Worm (Caenorhabditis elegans) whole organism, L4 larva: ENCODE data around the gene flp-23.

ENCODE experiments used
- D1046.2 ChIP-seq: fragments of 200-800 bp; sonication (Bioruptor generic); IDR thresholded peaks from 2 replicates; pipeline ENCODE4 v1.3.6; 2022; ENCODE audit warnings: missing genetic modification characterization, missing compliant biosample characterization
- Y105C5A.15 ChIP-seq: fragments of 200-800 bp; sonication (Bioruptor generic); IDR thresholded peaks from 2 replicates; pipeline ENCODE4 v1.3.6; 2022; ENCODE audit warnings: missing genetic modification characterization, missing compliant biosample characterization
- Y48G9A.11 ChIP-seq: fragments of 200-800 bp; sonication (Bioruptor generic); IDR thresholded peaks from 2 replicates; pipeline ENCODE4 v1.3.6; 2022; ENCODE audit warnings: missing genetic modification reagents, missing genetic modification characterization, missing compliant biosample characterization
- Y75B8A.6 ChIP-seq: fragments of 200-800 bp; sonication (Bioruptor generic); IDR thresholded peaks from 2 replicates; pipeline ENCODE4 v1.3.6; 2022; ENCODE audit warnings: missing genetic modification reagents, missing genetic modification characterization, missing compliant biosample characterization
- aha-1 ChIP-seq: fragments of 150-350 bp; peaks from one replicate; lab custom pipeline; 2014; ENCODE audit warnings: missing biosample characterization, missing genetic modification characterization
- aly-2 ChIP-seq: sonication (generic microtip); optimal IDR thresholded peaks from 2 replicates; lab custom pipeline; 2018; ENCODE audit warnings: missing biosample characterization, missing genetic modification characterization
- attf-4 ChIP-seq: sonication (generic microtip); optimal IDR thresholded peaks from 3 replicates; lab custom pipeline; 2017; ENCODE audit warnings: missing biosample characterization, missing genetic modification characterization
- daf-19 ChIP-seq: fragments of 200-800 bp; sonication (Bioruptor generic); conservative IDR thresholded peaks from 2 replicates; pipeline ENCODE4 v1.3.6; 2022; ENCODE audit warnings: missing genetic modification characterization, missing compliant biosample characterization
- daf-8 ChIP-seq: fragments of 200-800 bp; sonication (Bioruptor generic); IDR thresholded peaks from 2 replicates; pipeline ENCODE4 v1.3.6; 2022; ENCODE audit warnings: missing genetic modification characterization, missing compliant biosample characterization
- dmd-6 ChIP-seq: fragments of 200-800 bp; sonication (Bioruptor generic); IDR thresholded peaks from 2 replicates; pipeline ENCODE4 v1.3.6; 2022; ENCODE audit warnings: missing genetic modification reagents, missing genetic modification characterization, missing compliant biosample characterization
- dmd-9 ChIP-seq: fragments of 200-800 bp; sonication (Bioruptor generic); IDR thresholded peaks from 2 replicates; pipeline ENCODE4 v1.3.6; 2022; ENCODE audit warnings: missing genetic modification reagents, missing genetic modification characterization, missing compliant biosample characterization
- duxl-1 ChIP-seq: sonication (generic microtip); optimal IDR thresholded peaks from 2 replicates; lab custom pipeline; 2016; ENCODE audit warnings: mild to moderate bottlenecking, missing genetic modification characterization, moderate library complexity, missing compliant biosample characterization; ENCODE audit not compliant: poor library complexity
- egl-43 ChIP-seq: fragments of 200-800 bp; sonication (Bioruptor generic); IDR thresholded peaks from 2 replicates; pipeline ENCODE4 v1.3.6; 2022; ENCODE audit warnings: missing genetic modification reagents, missing genetic modification characterization, missing compliant biosample characterization
- gei-8 ChIP-seq: fragments of 200-800 bp; sonication (Bioruptor generic); optimal IDR thresholded peaks from 2 replicates; lab custom pipeline; 2018; ENCODE audit warnings: mild to moderate bottlenecking, missing genetic modification characterization, missing compliant biosample characterization
- jun-1 ChIP-seq: fragments of 150-350 bp; optimal IDR thresholded peaks from 2 replicates; lab custom pipeline; 2014; ENCODE audit warnings: missing biosample characterization, missing genetic modification reagents, missing genetic modification characterization
- lsy-2 ChIP-seq, 2 experiments: fragments of 150-350 bp in 1 of 2; sonication (generic microtip) in 1 of 2; optimal IDR thresholded peaks; 2 replicates each; lab custom pipeline; 2014 to 2017; ENCODE audit warnings: missing biosample characterization in 2 of 2, missing genetic modification characterization in 2 of 2
- madf-9 ChIP-seq: fragments of 200-800 bp; sonication (Bioruptor generic); conservative IDR thresholded peaks from 2 replicates; pipeline ENCODE4 v1.3.6; 2022; ENCODE audit warnings: missing genetic modification reagents, missing genetic modification characterization, missing compliant biosample characterization
- mdt-29 ChIP-seq: fragments of 200-800 bp; sonication (Bioruptor generic); IDR thresholded peaks from 2 replicates; pipeline ENCODE4 v1.3.6; 2022; ENCODE audit warnings: missing genetic modification reagents, missing genetic modification characterization, missing compliant biosample characterization
- mxl-3 ChIP-seq: fragments of 200-800 bp; sonication (Bioruptor generic); optimal IDR thresholded peaks from 2 replicates; lab custom pipeline; 2018; ENCODE audit warnings: mild to moderate bottlenecking, missing genetic modification characterization, missing compliant biosample characterization
- nhr-237 ChIP-seq: sonication (generic microtip); optimal IDR thresholded peaks from 2 replicates; lab custom pipeline; 2017; ENCODE audit warnings: missing biosample characterization, missing genetic modification characterization
- nhr-41 ChIP-seq: fragments of 200-800 bp; sonication (Bioruptor generic); IDR thresholded peaks from 2 replicates; pipeline ENCODE4 v1.3.6; 2022; ENCODE audit warnings: missing genetic modification reagents, missing genetic modification characterization, missing compliant biosample characterization
- nhr-48 ChIP-seq: sonication (generic microtip); optimal IDR thresholded peaks from 2 replicates; lab custom pipeline; 2016; ENCODE audit warnings: mild to moderate bottlenecking, missing genetic modification characterization, missing compliant biosample characterization
- nhr-6 ChIP-seq: fragments of 150-350 bp; optimal IDR thresholded peaks from 2 replicates; lab custom pipeline; 2014; ENCODE audit warnings: missing biosample characterization, missing genetic modification characterization
- nhr-77 ChIP-seq: fragments of 150-350 bp; optimal IDR thresholded peaks from 2 replicates; lab custom pipeline; 2014; ENCODE audit warnings: missing biosample characterization, missing genetic modification characterization
- pha-4 ChIP-seq, 2 experiments: fragments of 150-350 bp in 1 of 2; fragments of 200-800 bp in 1 of 2; sonication (Bioruptor generic) in 1 of 2; IDR thresholded peaks in 1 of 2; optimal IDR thresholded peaks in 1 of 2; 2 replicates each; pipeline versions ENCODE4 v1.3.6 to Lab custom; 2014 to 2022; ENCODE audit warnings: missing genetic modification characterization in 2 of 2, missing genetic modification reagents in 2 of 2, missing biosample characterization in 1 of 2, missing compliant biosample characterization in 1 of 2
- set-16 ChIP-seq: fragments of 200-800 bp; sonication (Bioruptor generic); IDR thresholded peaks from 2 replicates; pipeline ENCODE4 v1.3.6; 2022; ENCODE audit warnings: missing genetic modification reagents, missing genetic modification characterization, missing compliant biosample characterization
- snpc-1.2 ChIP-seq: fragments of 200-800 bp; sonication (Bioruptor generic); IDR thresholded peaks from 2 replicates; pipeline ENCODE4 v1.3.6; 2022; ENCODE audit warnings: missing genetic modification reagents, missing genetic modification characterization, missing compliant biosample characterization
- snpc-4 ChIP-seq: fragments of 150-350 bp; optimal IDR thresholded peaks from 2 replicates; lab custom pipeline; 2014; ENCODE audit warnings: missing biosample characterization, missing genetic modification characterization
- unc-62 ChIP-seq, 3 experiments: fragments of 150-350 bp in 1 of 3; sonication (generic microtip); optimal IDR thresholded peaks in 2 of 3; peaks in 1 of 3; 1 replicate in 1 of 3; 2 replicates in 2 of 3; lab custom pipeline; 2014 to 2017; ENCODE audit warnings: missing biosample characterization in 3 of 3, missing genetic modification characterization in 3 of 3, missing genetic modification reagents in 3 of 3, missing genotype in 1 of 3
- zag-1 ChIP-seq: fragments of 150-350 bp; optimal IDR thresholded peaks from 2 replicates; lab custom pipeline; 2014; ENCODE audit warnings: missing biosample characterization, missing genetic modification characterization
- zfp-2 ChIP-seq: sonication (generic microtip); optimal IDR thresholded peaks from 2 replicates; lab custom pipeline; 2016; ENCODE audit warnings: mild to moderate bottlenecking, missing genetic modification characterization, missing compliant biosample characterization
- zip-2 ChIP-seq: fragments of 150-350 bp; optimal IDR thresholded peaks from 2 replicates; lab custom pipeline; 2014; ENCODE audit warnings: missing biosample characterization, missing genetic modification characterization

flp-23 gene

DNA sequence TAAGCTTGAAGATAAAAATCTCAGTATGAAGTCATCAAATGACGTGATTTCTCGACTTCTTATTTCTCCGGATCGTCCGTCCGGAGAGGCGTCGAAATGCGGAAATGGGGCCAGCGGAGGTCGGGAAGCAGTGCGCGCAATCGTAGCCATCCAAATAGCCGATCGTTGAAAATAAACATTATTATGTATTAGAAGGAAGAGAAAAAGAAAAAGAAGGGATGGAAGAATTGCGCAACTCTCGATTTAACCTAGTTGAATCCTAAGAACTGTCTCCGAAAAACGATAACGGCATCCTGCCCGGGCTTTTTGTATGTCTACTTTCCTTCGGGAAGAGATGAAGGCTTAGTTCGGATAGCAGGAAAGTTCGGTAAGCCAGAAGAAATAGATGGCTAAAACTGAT, 48.4 kb upstream of the flp-23 start:
- TF ChIP-seq dmd-6 (GFP tag; lab: Robert Waterston, UW) = no peak
- TF ChIP-seq daf-19 (GFP tag; lab: Robert Waterston, UW) = no peak
- no peak for TF ChIP-seq mdt-29
- no peak for TF ChIP-seq snpc-4 (tag; lab: Kevin White, UChicago)
- TF ChIP-seq attf-4 (tag; lab: Kevin White, UChicago) = no peak
- TF ChIP-seq nhr-41 (GFP tag; lab: Robert Waterston, UW) = no peak
- TF ChIP-seq Y75B8A.6 (GFP tag; lab: Robert Waterston, UW) = no peak
- no peak for TF ChIP-seq snpc-1.2 (GFP tag; lab: Robert Waterston, UW)
- no peak for TF ChIP-seq set-16 (GFP tag; lab: Robert Waterston, UW)
- TF ChIP-seq duxl-1 (tag; lab: Kevin White, UChicago) = no peak
- no peak for TF ChIP-seq daf-8 (GFP tag; lab: Robert Waterston, UW)
- TF ChIP-seq, all 104 proteins: peak for 0

DNA sequence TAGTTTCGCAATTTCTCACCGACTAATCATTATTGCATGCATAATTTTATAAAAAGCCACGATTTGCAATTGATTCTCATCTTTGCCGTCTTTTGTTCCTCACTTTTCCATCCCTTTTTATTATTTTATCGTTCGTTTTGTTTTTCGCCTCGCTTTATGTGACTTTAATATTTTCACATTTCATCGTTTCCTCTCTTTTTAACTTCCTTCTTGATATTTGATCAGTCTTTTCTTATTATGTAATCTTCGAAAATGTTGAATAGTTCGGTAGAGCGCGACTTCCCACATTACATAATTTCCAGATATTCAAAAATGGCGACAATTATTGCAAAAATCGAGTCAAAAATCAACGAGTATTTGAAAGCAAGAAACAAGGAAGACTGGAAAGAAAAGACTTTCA, 45.0 kb upstream of the flp-23 start, which contains the start of gene C06E1.1:
Gene C06E1.1, plus strand, starts transcription at position 301 of the 400 bp plus-strand sequence.
- no peak for TF ChIP-seq pha-4 (GFP tag; IDR thresholded peaks at IDR 0.05; lab: Robert Waterston, UW)
- TF ChIP-seq pha-4 (tag; optimal IDR thresholded peaks at IDR 0.05; lab: Kevin White, UChicago) = no peak
- no peak for TF ChIP-seq nhr-77 (tag; lab: Kevin White, UChicago)
- no peak for TF ChIP-seq egl-43 (GFP tag; lab: Robert Waterston, UW)
- TF ChIP-seq nhr-48 (tag; lab: Kevin White, UChicago) = no peak
- peak in 1 of 2 experiments; percentile 56 for TF ChIP-seq unc-62 (GFP tag; optimal IDR thresholded peaks at IDR 0.05 in 1 of 2; lab: Kevin White, UChicago)
- TF ChIP-seq unc-62 (tag; optimal IDR thresholded peaks at IDR 0.05; lab: Kevin White, UChicago) = no peak
- TF ChIP-seq mxl-3 (GFP tag; lab: Kevin White, UChicago) = no peak
- TF ChIP-seq jun-1 (tag; lab: Kevin White, UChicago) = no peak
- TF ChIP-seq, all 104 proteins: peak for 1

ce11 chrIII:8609683-8610082, 40.9 kb upstream of the flp-23 start, which contains the start of gene C06E1.9:
Gene C06E1.9 (minus strand): TSS chrIII:8609783.
- TF ChIP-seq aly-2 (tag; lab: Kevin White, UChicago) (no peak), nhr-237 (tag; lab: Kevin White, UChicago) (no peak), zfp-2 (tag; lab: Kevin White, UChicago) (no peak), lsy-2 (tag; optimal IDR thresholded peaks at IDR 0.05; lab: Kevin White, UChicago) (no peak), D1046.2 (GFP tag; lab: Robert Waterston, UW) (no peak), nhr-41 (GFP tag; lab: Robert Waterston, UW) (no peak), zag-1 (tag; lab: Kevin White, UChicago) (no peak), jun-1 (tag; lab: Kevin White, UChicago) (no peak), Y105C5A.15 (no peak), Y48G9A.11 (no peak), nhr-6 (tag; lab: Kevin White, UChicago) (no peak), dmd-9 (GFP tag; lab: Robert Waterston, UW) (no peak)

DNA sequence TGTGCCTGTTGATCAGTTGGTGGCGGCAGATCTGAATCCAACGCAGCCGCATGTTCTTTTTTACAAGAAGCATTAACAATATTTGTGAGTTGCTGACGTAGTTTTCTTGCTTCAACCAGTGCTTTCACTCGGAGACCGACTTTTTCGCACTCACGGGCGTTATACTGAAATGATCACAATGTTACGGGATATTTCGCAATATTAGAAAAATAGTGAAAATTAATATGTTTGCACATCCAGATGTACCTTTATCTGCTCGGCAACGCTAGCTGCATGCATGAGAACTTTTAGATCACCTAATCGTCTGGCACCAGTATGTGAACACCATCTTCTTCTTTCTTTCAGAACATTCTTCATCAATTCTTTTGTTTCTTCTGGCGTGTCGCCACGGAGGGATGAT, 39.3 kb upstream of the flp-23 start:
- TF ChIP-seq zip-2 (tag; lab: Kevin White, UChicago) (peak; percentile 76), gei-8 (GFP tag; lab: Kevin White, UChicago) (no peak)

ce11 chrIII:8613573-8613972, 37.0 kb upstream of the flp-23 start:
- peak; percentile 75 for TF ChIP-seq aha-1 (tag; lab: Kevin White, UChicago)
- TF ChIP-seq pha-4 (GFP tag; IDR thresholded peaks at IDR 0.05; lab: Robert Waterston, UW) = no peak
- no peak for TF ChIP-seq pha-4 (tag; optimal IDR thresholded peaks at IDR 0.05; lab: Kevin White, UChicago)
- peak in 1 of 2 experiments; percentile 96 for TF ChIP-seq unc-62 (GFP tag; optimal IDR thresholded peaks at IDR 0.05 in 1 of 2; lab: Kevin White, UChicago)
- TF ChIP-seq unc-62 (tag; optimal IDR thresholded peaks at IDR 0.05; lab: Kevin White, UChicago) = no peak
- TF ChIP-seq madf-9 (GFP tag; lab: Robert Waterston, UW) = no peak
